Fruit fly (Drosophila melanogaster): ENCODE measurements around the gene Pfdn6.

DNA sequence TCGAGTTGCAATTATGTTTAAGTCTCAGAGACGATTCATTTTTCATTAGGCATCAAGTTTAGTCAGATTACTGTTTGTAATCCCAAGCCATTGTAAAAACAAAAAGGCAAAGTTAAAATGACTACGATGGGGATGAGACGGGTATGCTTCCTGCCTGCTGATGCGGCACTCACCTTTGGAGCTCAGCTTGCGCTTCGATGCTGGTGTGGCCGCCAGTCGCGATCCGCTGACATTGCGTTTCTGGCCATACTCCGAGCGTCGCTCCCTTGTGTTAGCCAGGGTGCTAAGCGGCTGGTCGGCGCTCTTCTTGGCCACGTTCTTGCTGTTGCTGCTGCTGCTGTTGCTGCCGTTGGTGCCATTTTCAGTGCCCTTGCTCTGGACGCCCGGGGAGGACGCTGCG is 3.5 kb upstream of the Pfdn6 start:
- TF ChIP-seq usp (GFP tag; optimal IDR thresholded peaks at IDR 0.05) = no peak
- TF ChIP-seq EcR (GFP tag; optimal IDR thresholded peaks at IDR 0.05) = no peak
- TF ChIP-seq CG8478 (optimal IDR thresholded peaks at IDR 0.05) = no peak
- no peak for TF ChIP-seq psq (optimal IDR thresholded peaks at IDR 0.05)
- no peak for TF ChIP-seq pan (optimal IDR thresholded peaks at IDR 0.05)
- TF ChIP-seq Dll (optimal IDR thresholded peaks at IDR 0.05) = no peak

Data from whole organism.